Worm (Caenorhabditis elegans) whole organism, L1 larva: ENCODE data around the gene srh-79.

Experiments
- elt-2 ChIP-seq: sonication (generic microtip); optimal IDR thresholded peaks from 2 replicates; lab custom pipeline; 2016; ENCODE audit warnings: missing genetic modification characterization, mild to moderate bottlenecking, inconsistent platforms, missing compliant biosample characterization, missing genetic modification reagents
- mdl-1 ChIP-seq, 2 experiments: fragments of 150-350 bp; optimal IDR thresholded peaks; 2 replicates each; lab custom pipeline; 2014 to 2017; ENCODE audit warnings: missing biosample characterization in 2 of 2, missing genetic modification characterization in 2 of 2, inconsistent platforms in 1 of 2
- mef-2 ChIP-seq: fragments of 150-350 bp; optimal IDR thresholded peaks from 2 replicates; lab custom pipeline; 2014; ENCODE audit warnings: missing biosample characterization, missing genetic modification characterization
- nhr-28 ChIP-seq: fragments of 150-350 bp; optimal IDR thresholded peaks from 2 replicates; lab custom pipeline; 2014; ENCODE audit warnings: missing biosample characterization, missing genetic modification characterization

- TF ChIP-seq mef-2 (tag; lab: Kevin White, UChicago) (no peak), nhr-28 (tag; lab: Kevin White, UChicago) (no peak), mdl-1 (tag; optimal IDR thresholded peaks at IDR 0.05; lab: Kevin White, UChicago) (no peak), elt-2 (tag; lab: Kevin White, UChicago) (no peak)
Observed at ce11 chrV:7520077-7520476, 22.5 kb downstream of the srh-79 start, which contains the start of gene srb-19.
